Worm (Caenorhabditis elegans) whole organism, L4 larva: Measurements from ENCODE around the gene Y24D9A.7.
A peak's percentile ranks its signal among the peaks of the same experiment; 100 is the strongest.

Source experiments
- F37D6.2 ChIP-seq: sonication (generic microtip); optimal IDR thresholded peaks from 2 replicates; lab custom pipeline; 2016; ENCODE audit warnings: mild to moderate bottlenecking, missing genetic modification characterization, missing compliant biosample characterization
- T20F7.1 ChIP-seq: fragments of 200-800 bp; sonication (Bioruptor generic); optimal IDR thresholded peaks from 2 replicates; lab custom pipeline; 2018; ENCODE audit warnings: mild to moderate bottlenecking, missing genetic modification characterization, missing compliant biosample characterization
- Y5F2A.4 ChIP-seq: fragments of 200-800 bp; sonication (Bioruptor generic); optimal IDR thresholded peaks from 2 replicates; lab custom pipeline; 2018; ENCODE audit warnings: mild to moderate bottlenecking, missing genetic modification characterization, missing compliant biosample characterization
- aha-1 ChIP-seq: fragments of 150-350 bp; peaks from one replicate; lab custom pipeline; 2014; ENCODE audit warnings: missing biosample characterization, missing genetic modification characterization
- aly-2 ChIP-seq: sonication (generic microtip); optimal IDR thresholded peaks from 2 replicates; lab custom pipeline; 2018; ENCODE audit warnings: missing biosample characterization, missing genetic modification characterization
- ceh-28 ChIP-seq: fragments of 150-350 bp; optimal IDR thresholded peaks from 2 replicates; lab custom pipeline; 2014; ENCODE audit warnings: missing biosample characterization, missing genetic modification reagents, missing genetic modification characterization
- ceh-44 ChIP-seq: fragments of 200-800 bp; sonication (Bioruptor generic); IDR thresholded peaks from 2 replicates; pipeline ENCODE4 v1.3.6; 2022; ENCODE audit warnings: missing genetic modification reagents, missing genetic modification characterization, missing compliant biosample characterization
- ceh-82 ChIP-seq: sonication (generic microtip); optimal IDR thresholded peaks from 2 replicates; lab custom pipeline; 2017; ENCODE audit warnings: missing biosample characterization, missing genetic modification characterization
- ces-1 ChIP-seq: fragments of 150-350 bp; sonication (generic microtip); optimal IDR thresholded peaks from 4 replicates; lab custom pipeline; 2014; ENCODE audit warnings: missing biosample characterization, missing genetic modification reagents, missing genetic modification characterization
- dmd-6 ChIP-seq: fragments of 200-800 bp; sonication (Bioruptor generic); IDR thresholded peaks from 2 replicates; pipeline ENCODE4 v1.3.6; 2022; ENCODE audit warnings: missing genetic modification reagents, missing genetic modification characterization, missing compliant biosample characterization
- dmd-8 ChIP-seq: fragments of 200-800 bp; sonication (Bioruptor generic); IDR thresholded peaks from 2 replicates; pipeline ENCODE4 v1.3.6; 2022; ENCODE audit warnings: missing genetic modification characterization, missing compliant biosample characterization
- dmd-9 ChIP-seq: fragments of 200-800 bp; sonication (Bioruptor generic); IDR thresholded peaks from 2 replicates; pipeline ENCODE4 v1.3.6; 2022; ENCODE audit warnings: missing genetic modification reagents, missing genetic modification characterization, missing compliant biosample characterization
- dpl-1 ChIP-seq: fragments of 150-350 bp; optimal IDR thresholded peaks from 2 replicates; lab custom pipeline; 2014; ENCODE audit warnings: missing biosample characterization, missing genetic modification reagents, missing genetic modification characterization
- duxl-1 ChIP-seq: sonication (generic microtip); optimal IDR thresholded peaks from 2 replicates; lab custom pipeline; 2016; ENCODE audit warnings: mild to moderate bottlenecking, missing genetic modification characterization, moderate library complexity, missing compliant biosample characterization; ENCODE audit not compliant: poor library complexity
- dve-1 ChIP-seq: sonication (generic microtip); optimal IDR thresholded peaks from 2 replicates; lab custom pipeline; 2017; ENCODE audit warnings: antibody characterized with exemption, mild to moderate bottlenecking, missing genetic modification characterization, missing compliant biosample characterization; ENCODE audit not compliant: insufficient read depth
- hif-1 ChIP-seq, 2 experiments: sonication (generic microtip); optimal IDR thresholded peaks; 2 replicates each; lab custom pipeline; 2016 to 2017; ENCODE audit warnings: missing compliant biosample characterization in 2 of 2, missing genetic modification characterization in 2 of 2, missing genetic modification reagents in 2 of 2, missing genotype in 2 of 2, mild to moderate bottlenecking in 1 of 2
- hlh-11 ChIP-seq: fragments of 200-800 bp; sonication (Bioruptor generic); optimal IDR thresholded peaks from 2 replicates; lab custom pipeline; 2018; ENCODE audit warnings: mild to moderate bottlenecking, missing genetic modification characterization, missing compliant biosample characterization
- hlh-30 ChIP-seq: sonication (generic microtip); optimal IDR thresholded peaks from 2 replicates; lab custom pipeline; 2017; ENCODE audit warnings: antibody characterized with exemption, mild to moderate bottlenecking, missing genetic modification characterization, missing compliant biosample characterization; ENCODE audit not compliant: insufficient read depth
- hmg-1.1 ChIP-seq: fragments of 200-800 bp; sonication (Bioruptor generic); IDR thresholded peaks from 2 replicates; pipeline ENCODE4 v1.3.6; 2022; ENCODE audit warnings: missing genetic modification reagents, missing genetic modification characterization, missing compliant biosample characterization
- lim-7 ChIP-seq: fragments of 200-800 bp; sonication (Bioruptor generic); IDR thresholded peaks from 2 replicates; pipeline ENCODE4 v1.3.6; 2022; ENCODE audit warnings: missing genetic modification characterization, missing compliant biosample characterization
- lin-1 ChIP-seq: fragments of 200-800 bp; sonication (Bioruptor generic); IDR thresholded peaks from 2 replicates; pipeline ENCODE4 v1.3.6; 2022; ENCODE audit warnings: missing genetic modification reagents, missing genetic modification characterization, missing compliant biosample characterization
- lin-13 ChIP-seq: fragments of 150-350 bp; optimal IDR thresholded peaks from 2 replicates; lab custom pipeline; 2014; ENCODE audit warnings: missing biosample characterization, missing genetic modification reagents, missing genetic modification characterization
- lin-29 ChIP-seq: fragments of 200-800 bp; sonication (Bioruptor generic); IDR thresholded peaks from 2 replicates; pipeline ENCODE4 v1.3.6; 2022; ENCODE audit warnings: missing genetic modification reagents, missing genetic modification characterization, missing compliant biosample characterization
- lin-39 ChIP-seq: fragments of 150-350 bp; optimal IDR thresholded peaks from 2 replicates; lab custom pipeline; 2014; ENCODE audit warnings: missing biosample characterization, missing genetic modification reagents, missing genetic modification characterization
- lsy-2 ChIP-seq, 2 experiments: fragments of 150-350 bp in 1 of 2; sonication (generic microtip) in 1 of 2; optimal IDR thresholded peaks; 2 replicates each; lab custom pipeline; 2014 to 2017; ENCODE audit warnings: missing biosample characterization in 2 of 2, missing genetic modification characterization in 2 of 2
- madf-5 ChIP-seq, 2 experiments: fragments of 200-800 bp; sonication (Bioruptor generic); IDR thresholded peaks; 2 replicates each; pipeline ENCODE4 v1.3.6; 2022; ENCODE audit warnings: missing compliant biosample characterization in 2 of 2, missing genetic modification characterization in 2 of 2
- madf-9 ChIP-seq: fragments of 200-800 bp; sonication (Bioruptor generic); conservative IDR thresholded peaks from 2 replicates; pipeline ENCODE4 v1.3.6; 2022; ENCODE audit warnings: missing genetic modification reagents, missing genetic modification characterization, missing compliant biosample characterization
- mdl-1 ChIP-seq, 2 experiments: fragments of 150-350 bp in 1 of 2; sonication (generic microtip) in 1 of 2; optimal IDR thresholded peaks; 2 replicates each; lab custom pipeline; 2014 to 2017; ENCODE audit warnings: missing biosample characterization in 2 of 2, missing genetic modification characterization in 2 of 2
- mdt-29 ChIP-seq: fragments of 200-800 bp; sonication (Bioruptor generic); IDR thresholded peaks from 2 replicates; pipeline ENCODE4 v1.3.6; 2022; ENCODE audit warnings: missing genetic modification reagents, missing genetic modification characterization, missing compliant biosample characterization
- mep-1 ChIP-seq: fragments of 150-350 bp; sonication (generic microtip); optimal IDR thresholded peaks from 3 replicates; lab custom pipeline; 2014; ENCODE audit warnings: missing biosample characterization, missing genetic modification characterization
- mxl-2 ChIP-seq: fragments of 200-800 bp; sonication (Bioruptor generic); conservative IDR thresholded peaks from 2 replicates; pipeline ENCODE4 v1.3.6; 2022; ENCODE audit warnings: missing genetic modification reagents, missing genetic modification characterization, missing compliant biosample characterization
- nhr-10 ChIP-seq: fragments of 150-350 bp; optimal IDR thresholded peaks from 2 replicates; lab custom pipeline; 2014; ENCODE audit warnings: missing biosample characterization, missing genetic modification characterization
- nhr-25 ChIP-seq: sonication (generic microtip); optimal IDR thresholded peaks from 2 replicates; lab custom pipeline; 2017; ENCODE audit warnings: missing genetic modification characterization, mild to moderate bottlenecking, missing compliant biosample characterization, antibody characterized with exemption, moderate library complexity, borderline replicate concordance; ENCODE audit not compliant: insufficient read depth
- nhr-28 ChIP-seq: fragments of 150-350 bp; optimal IDR thresholded peaks from 2 replicates; lab custom pipeline; 2014; ENCODE audit warnings: missing biosample characterization, missing genetic modification characterization
- nhr-48 ChIP-seq: sonication (generic microtip); optimal IDR thresholded peaks from 2 replicates; lab custom pipeline; 2016; ENCODE audit warnings: mild to moderate bottlenecking, missing genetic modification characterization, missing compliant biosample characterization
- pha-4 ChIP-seq, 2 experiments: fragments of 150-350 bp in 1 of 2; fragments of 200-800 bp in 1 of 2; sonication (Bioruptor generic) in 1 of 2; IDR thresholded peaks in 1 of 2; optimal IDR thresholded peaks in 1 of 2; 2 replicates each; pipeline versions ENCODE4 v1.3.6 to Lab custom; 2014 to 2022; ENCODE audit warnings: missing genetic modification characterization in 2 of 2, missing genetic modification reagents in 2 of 2, missing biosample characterization in 1 of 2, missing compliant biosample characterization in 1 of 2
- pqm-1 ChIP-seq: sonication (generic microtip); optimal IDR thresholded peaks from 2 replicates; lab custom pipeline; 2017; ENCODE audit warnings: missing biosample characterization, missing genetic modification characterization
- rbr-2 ChIP-seq: sonication (generic microtip); optimal IDR thresholded peaks from 2 replicates; lab custom pipeline; 2016; ENCODE audit warnings: missing genotype, missing genetic modification characterization, missing compliant biosample characterization
- sdz-12 ChIP-seq: fragments of 200-800 bp; sonication (Bioruptor generic); optimal IDR thresholded peaks from 2 replicates; lab custom pipeline; 2018; ENCODE audit warnings: mild to moderate bottlenecking, missing genetic modification characterization, missing compliant biosample characterization
- set-16 ChIP-seq: fragments of 200-800 bp; sonication (Bioruptor generic); IDR thresholded peaks from 2 replicates; pipeline ENCODE4 v1.3.6; 2022; ENCODE audit warnings: missing genetic modification reagents, missing genetic modification characterization, missing compliant biosample characterization
- skn-1 ChIP-seq: fragments of 150-350 bp; optimal IDR thresholded peaks from 2 replicates; lab custom pipeline; 2014; ENCODE audit warnings: missing biosample characterization, missing genetic modification characterization
- tag-97 ChIP-seq: fragments of 200-800 bp; sonication (Bioruptor generic); IDR thresholded peaks from 2 replicates; pipeline ENCODE4 v1.3.6; 2022; ENCODE audit warnings: missing genetic modification characterization, missing compliant biosample characterization
- unc-62 ChIP-seq, 3 experiments: fragments of 150-350 bp in 1 of 3; sonication (generic microtip); optimal IDR thresholded peaks in 2 of 3; peaks in 1 of 3; 1 replicate in 1 of 3; 2 replicates in 2 of 3; lab custom pipeline; 2014 to 2017; ENCODE audit warnings: missing biosample characterization in 3 of 3, missing genetic modification characterization in 3 of 3, missing genetic modification reagents in 3 of 3, missing genotype in 1 of 3
- ztf-11 ChIP-seq: fragments of 150-350 bp; optimal IDR thresholded peaks from 2 replicates; lab custom pipeline; 2014; ENCODE audit warnings: missing biosample characterization, missing genetic modification characterization

Gene Y24D9A.7

ce11 chrIV:4403870-4404269, 1.1 kb downstream of the Y24D9A.7 start (continued):
- no peak for TF ChIP-seq pqm-1

ce11 chrIV:4402413-4402812, 2.6 kb downstream of the Y24D9A.7 start:
- TF ChIP-seq mep-1 (tag; lab: Kevin White, UChicago) (peak; percentile 66), nhr-25 (peak; percentile 4), Y5F2A.4 (no peak), sdz-12 (GFP tag; lab: Kevin White, UChicago) (no peak), rbr-2 (tag; lab: Kevin White, UChicago) (no peak), aly-2 (no peak), F37D6.2 (tag; lab: Kevin White, UChicago) (no peak), ceh-28 (tag; lab: Kevin White, UChicago) (no peak), lsy-2 (tag; optimal IDR thresholded peaks at IDR 0.05; lab: Kevin White, UChicago) (peak in 1 of 2 experiments; percentile 52), unc-62 (GFP tag; optimal IDR thresholded peaks at IDR 0.05 in 1 of 2; lab: Kevin White, UChicago) (no peak), unc-62 (tag; optimal IDR thresholded peaks at IDR 0.05; lab: Kevin White, UChicago) (no peak), nhr-28 (tag; lab: Kevin White, UChicago) (peak; percentile 60), lin-1 (GFP tag; lab: Robert Waterston, UW) (no peak), hlh-11 (tag; lab: Kevin White, UChicago) (peak; percentile 67), skn-1 (tag; lab: Kevin White, UChicago) (no peak), hlh-30 (tag; lab: Kevin White, UChicago) (peak; percentile 91), lin-39 (tag; lab: Kevin White, UChicago) (no peak), T20F7.1 (GFP tag; lab: Kevin White, UChicago) (peak; percentile 18), ztf-11 (tag; lab: Kevin White, UChicago) (no peak), dve-1 (peak; percentile 66), hif-1 (tag; optimal IDR thresholded peaks at IDR 0.05; lab: Kevin White, UChicago) (peak in 1 of 2 experiments; percentile 3), mdl-1 (tag; optimal IDR thresholded peaks at IDR 0.05; lab: Kevin White, UChicago) (peak in 1 of 2 experiments; percentile 28), pqm-1 (no peak), duxl-1 (tag; lab: Kevin White, UChicago) (no peak), mdt-29 (GFP tag; lab: Robert Waterston, UW) (no peak), dmd-9 (GFP tag; lab: Robert Waterston, UW) (no peak), madf-5 (GFP tag; IDR thresholded peaks at IDR 0.05; lab: Robert Waterston, UW) (no peak), pha-4 (GFP tag; IDR thresholded peaks at IDR 0.05; lab: Robert Waterston, UW) (no peak), pha-4 (tag; optimal IDR thresholded peaks at IDR 0.05; lab: Kevin White, UChicago) (no peak), tag-97 (GFP tag; lab: Robert Waterston, UW) (no peak), ceh-44 (GFP tag; lab: Robert Waterston, UW) (no peak), aha-1 (peak; percentile 32), dpl-1 (GFP tag; lab: Kevin White, UChicago) (peak; percentile 20), set-16 (GFP tag; lab: Robert Waterston, UW) (no peak)

- peak; percentile 62 for TF ChIP-seq dmd-6 (GFP tag; lab: Robert Waterston, UW)
- 0 out of 2 replicates have a peak, but pooled peaks have one; percentile 41 for TF ChIP-seq lin-29 (GFP tag; lab: Robert Waterston, UW)
- TF ChIP-seq mxl-2 = no peak
- peak; percentile 27 for TF ChIP-seq nhr-10 (tag; lab: Kevin White, UChicago)
- no peak for TF ChIP-seq madf-9 (GFP tag; lab: Robert Waterston, UW)
- TF ChIP-seq dmd-8 (GFP tag; lab: Robert Waterston, UW) = 0 out of 2 replicates have a peak, but pooled peaks have one; percentile 24
- peak; percentile 64 for TF ChIP-seq dve-1
- TF ChIP-seq dpl-1 (GFP tag; lab: Kevin White, UChicago) = peak; percentile 30
- peak; percentile 77 for TF ChIP-seq hlh-30 (tag; lab: Kevin White, UChicago)
- peak; percentile 13; the same call in 1 of the 2 replicates for TF ChIP-seq hmg-1.1
- TF ChIP-seq nhr-48 = peak; percentile 11
- TF ChIP-seq hlh-11 (tag; lab: Kevin White, UChicago) = peak; percentile 88
- TF ChIP-seq lim-7 (GFP tag; lab: Robert Waterston, UW) = no peak
- no peak for TF ChIP-seq lin-13 (GFP tag; lab: Kevin White, UChicago)
- no peak for TF ChIP-seq skn-1 (tag; lab: Kevin White, UChicago)
- no peak for TF ChIP-seq ces-1 (GFP tag; lab: Kevin White, UChicago)
- no peak for TF ChIP-seq ceh-82 (tag; lab: Kevin White, UChicago)
Measured at ce11 chrIV:4400350-4401326, 4.3 kb downstream of the Y24D9A.7 start, which contains the start of gene Y24D9A.6. Gene Y24D9A.6, minus strand, starts transcription at chrIV:4400400.
